Worm (Caenorhabditis elegans) whole organism, mixed stage, embryonic: ENCODE data around the gene T07E3.2.
A peak's percentile ranks its signal among the peaks of the same experiment; 100 is the strongest.

Experiments
- M03D4.4 ChIP-seq: sonication (generic microtip); optimal IDR thresholded peaks from 2 replicates; lab custom pipeline; 2017; ENCODE audit warnings: mild to moderate bottlenecking, missing genetic modification characterization, missing compliant biosample characterization
- bed-3 ChIP-seq: fragments of 200-800 bp; sonication (Bioruptor generic); optimal IDR thresholded peaks from 3 replicates; lab custom pipeline; 2018; ENCODE audit warnings: mild to moderate bottlenecking, missing genetic modification characterization, moderate library complexity, missing compliant biosample characterization
- blmp-1 ChIP-seq: fragments of 150-350 bp; optimal IDR thresholded peaks from 2 replicates; lab custom pipeline; 2014; ENCODE audit warnings: missing biosample characterization, missing genetic modification characterization
- ceh-39 ChIP-seq: fragments of 150-350 bp; optimal IDR thresholded peaks from 2 replicates; lab custom pipeline; 2014; ENCODE audit warnings: missing biosample characterization, missing genetic modification characterization
- ceh-43 ChIP-seq: fragments of 200-800 bp; sonication (Bioruptor generic); optimal IDR thresholded peaks from 2 replicates; lab custom pipeline; 2018; ENCODE audit warnings: mild to moderate bottlenecking, missing genetic modification characterization, moderate library complexity, missing compliant biosample characterization
- ceh-83 ChIP-seq: fragments of 200-800 bp; sonication (Bioruptor generic); optimal IDR thresholded peaks from 2 replicates; lab custom pipeline; 2018; ENCODE audit warnings: mild to moderate bottlenecking, missing genetic modification characterization, missing compliant biosample characterization
- ces-1 ChIP-seq: fragments of 150-350 bp; optimal IDR thresholded peaks from 2 replicates; lab custom pipeline; 2014; ENCODE audit warnings: missing biosample characterization, missing genetic modification reagents, missing genetic modification characterization
- cnd-1 ChIP-seq: fragments of 200-800 bp; sonication (Bioruptor generic); optimal IDR thresholded peaks from 2 replicates; lab custom pipeline; 2018; ENCODE audit warnings: mild to moderate bottlenecking, missing genetic modification characterization, missing compliant biosample characterization
- drap-1 ChIP-seq: fragments of 200-800 bp; sonication (Bioruptor generic); optimal IDR thresholded peaks from 3 replicates; lab custom pipeline; 2018; ENCODE audit warnings: mild to moderate bottlenecking, missing genetic modification characterization, missing compliant biosample characterization
- elt-1 ChIP-seq: sonication (generic microtip); optimal IDR thresholded peaks from 2 replicates; lab custom pipeline; 2017; ENCODE audit warnings: missing genetic modification characterization, mild to moderate bottlenecking, missing compliant biosample characterization, antibody characterized with exemption, moderate library complexity, borderline replicate concordance; ENCODE audit not compliant: insufficient read depth
- elt-3 ChIP-seq: fragments of 150-350 bp; optimal IDR thresholded peaks from 2 replicates; lab custom pipeline; 2014; ENCODE audit warnings: missing biosample characterization, missing genetic modification characterization
- flh-1 ChIP-seq: fragments of 200-800 bp; sonication (Bioruptor generic); optimal IDR thresholded peaks from 2 replicates; lab custom pipeline; 2018; ENCODE audit warnings: mild to moderate bottlenecking, missing genetic modification characterization, moderate library complexity, missing compliant biosample characterization
- ham-2 ChIP-seq: fragments of 200-800 bp; sonication (Bioruptor generic); optimal IDR thresholded peaks from 2 replicates; lab custom pipeline; 2018; ENCODE audit warnings: mild to moderate bottlenecking, missing genetic modification characterization, missing compliant biosample characterization
- hlh-1 ChIP-seq: fragments of 150-350 bp; optimal IDR thresholded peaks from 2 replicates; lab custom pipeline; 2014; ENCODE audit warnings: missing biosample characterization, missing genetic modification reagents, missing genetic modification characterization
- lin-13 ChIP-seq: fragments of 150-350 bp; optimal IDR thresholded peaks from 2 replicates; lab custom pipeline; 2014; ENCODE audit warnings: missing biosample characterization, missing genetic modification characterization
- lin-32 ChIP-seq: fragments of 200-800 bp; sonication (Bioruptor generic); optimal IDR thresholded peaks from 2 replicates; lab custom pipeline; 2018; ENCODE audit warnings: mild to moderate bottlenecking, missing genetic modification characterization, missing compliant biosample characterization
- lsy-2 ChIP-seq: fragments of 150-350 bp; optimal IDR thresholded peaks from 2 replicates; lab custom pipeline; 2014; ENCODE audit warnings: missing biosample characterization, missing genetic modification characterization
- mab-5 ChIP-seq: fragments of 150-350 bp; optimal IDR thresholded peaks from 2 replicates; lab custom pipeline; 2014; ENCODE audit warnings: missing biosample characterization, missing genetic modification characterization
- mep-1 ChIP-seq: fragments of 150-350 bp; optimal IDR thresholded peaks from 2 replicates; lab custom pipeline; 2017; ENCODE audit warnings: missing biosample characterization, missing genetic modification reagents, missing genetic modification characterization, inconsistent platforms
- mls-2 ChIP-seq: sonication (generic microtip); optimal IDR thresholded peaks from 2 replicates; lab custom pipeline; 2016; ENCODE audit warnings: mild to moderate bottlenecking, missing genetic modification characterization, moderate library complexity, missing compliant biosample characterization
- nhr-12 ChIP-seq: fragments of 150-350 bp; optimal IDR thresholded peaks from 2 replicates; lab custom pipeline; 2014; ENCODE audit warnings: missing biosample characterization, missing genetic modification characterization
- nhr-2 ChIP-seq: fragments of 150-350 bp; optimal IDR thresholded peaks from 2 replicates; lab custom pipeline; 2014; ENCODE audit warnings: missing biosample characterization, missing genetic modification characterization
- nhr-28 ChIP-seq: fragments of 150-350 bp; optimal IDR thresholded peaks from 2 replicates; lab custom pipeline; 2014; ENCODE audit warnings: missing biosample characterization, missing genetic modification characterization
- nhr-76 ChIP-seq: sonication (generic microtip); optimal IDR thresholded peaks from 2 replicates; lab custom pipeline; 2017; ENCODE audit warnings: missing biosample characterization, missing genetic modification characterization
- pha-4 ChIP-seq: fragments of 150-350 bp; optimal IDR thresholded peaks from 2 replicates; lab custom pipeline; 2018; ENCODE audit warnings: missing biosample characterization, missing genetic modification reagents, missing genetic modification characterization
- sem-2 ChIP-seq: fragments of 200-800 bp; sonication (Bioruptor generic); optimal IDR thresholded peaks from 2 replicates; lab custom pipeline; 2018; ENCODE audit warnings: mild to moderate bottlenecking, missing genetic modification characterization, missing compliant biosample characterization
- snpc-4 ChIP-seq: fragments of 150-350 bp; optimal IDR thresholded peaks from 2 replicates; lab custom pipeline; 2014; ENCODE audit warnings: missing biosample characterization, missing genetic modification characterization
- sptf-1 ChIP-seq: sonication (generic microtip); optimal IDR thresholded peaks from 2 replicates; lab custom pipeline; 2017; ENCODE audit warnings: mild to moderate bottlenecking, missing genetic modification characterization, moderate library complexity, missing compliant biosample characterization
- tbx-8 ChIP-seq: fragments of 200-800 bp; sonication (Bioruptor generic); optimal IDR thresholded peaks from 2 replicates; lab custom pipeline; 2018; ENCODE audit warnings: mild to moderate bottlenecking, missing genetic modification characterization, moderate library complexity, missing compliant biosample characterization
- unc-39 ChIP-seq: fragments of 150-350 bp; optimal IDR thresholded peaks from 2 replicates; lab custom pipeline; 2014; ENCODE audit warnings: missing biosample characterization, missing genetic modification characterization
- unc-62 ChIP-seq: fragments of 150-350 bp; optimal IDR thresholded peaks from 2 replicates; lab custom pipeline; 2014; ENCODE audit warnings: missing biosample characterization, missing genetic modification reagents, missing genetic modification characterization
- zip-8 ChIP-seq: fragments of 150-350 bp; optimal IDR thresholded peaks from 2 replicates; lab custom pipeline; 2014; ENCODE audit warnings: missing biosample characterization, missing genetic modification characterization

T07E3.2 gene

DNA sequence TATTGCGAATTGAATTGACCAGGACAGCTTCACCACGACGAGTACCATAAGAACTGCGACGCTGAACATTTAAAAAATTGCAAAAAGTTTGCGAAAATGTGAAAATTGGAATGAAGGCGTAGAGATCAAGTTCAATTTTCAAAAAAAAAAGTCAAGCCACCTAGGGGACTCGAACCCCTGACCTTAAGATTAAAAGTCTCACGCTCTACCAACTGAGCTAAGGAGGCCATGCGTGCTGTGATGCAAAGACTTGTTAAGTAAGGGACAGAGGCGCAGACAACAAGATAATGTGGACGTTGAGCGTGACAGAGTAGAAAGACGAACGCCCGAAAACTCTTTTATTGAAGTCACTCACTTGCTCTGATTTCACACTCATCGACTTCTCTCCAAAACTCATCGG is 18.9 kb upstream of the T07E3.2 start (continued):
- peak; percentile 55 for TF ChIP-seq mep-1 (tag; lab: Kevin White, UChicago)

DNA sequence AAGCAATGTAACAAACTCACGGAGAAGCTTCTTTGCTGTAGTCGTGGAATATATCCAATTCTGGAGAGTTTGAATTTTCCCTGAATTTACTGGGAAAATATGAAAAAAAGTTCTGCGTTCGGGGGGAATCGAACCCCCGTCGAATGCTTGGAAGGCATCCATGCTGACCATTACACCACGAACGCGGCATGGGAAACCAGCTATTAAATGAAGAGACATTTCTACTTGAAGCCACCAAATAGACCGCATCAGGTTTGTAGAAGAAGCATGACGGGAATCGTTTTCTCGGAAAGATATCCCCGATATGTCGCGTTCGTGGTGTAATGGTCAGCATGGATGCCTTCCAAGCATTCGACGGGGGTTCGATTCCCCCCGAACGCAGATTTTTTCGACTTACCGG is 18.0 kb upstream of the T07E3.2 start:
- TF ChIP-seq drap-1 (GFP tag; lab: Kevin White, UChicago) (no peak), snpc-4 (tag; lab: Kevin White, UChicago) (no peak), tbx-8 (no peak), lin-13 (tag; lab: Kevin White, UChicago) (no peak), pha-4 (tag; lab: Kevin White, UChicago) (no peak), bed-3 (no peak), mep-1 (tag; lab: Kevin White, UChicago) (no peak), mls-2 (tag; lab: Kevin White, UChicago) (no peak), elt-3 (tag; lab: Kevin White, UChicago) (no peak), blmp-1 (tag; lab: Kevin White, UChicago) (no peak), ceh-43 (GFP tag; lab: Kevin White, UChicago) (no peak), ces-1 (GFP tag; lab: Kevin White, UChicago) (no peak), cnd-1 (tag; lab: Kevin White, UChicago) (no peak)

DNA sequence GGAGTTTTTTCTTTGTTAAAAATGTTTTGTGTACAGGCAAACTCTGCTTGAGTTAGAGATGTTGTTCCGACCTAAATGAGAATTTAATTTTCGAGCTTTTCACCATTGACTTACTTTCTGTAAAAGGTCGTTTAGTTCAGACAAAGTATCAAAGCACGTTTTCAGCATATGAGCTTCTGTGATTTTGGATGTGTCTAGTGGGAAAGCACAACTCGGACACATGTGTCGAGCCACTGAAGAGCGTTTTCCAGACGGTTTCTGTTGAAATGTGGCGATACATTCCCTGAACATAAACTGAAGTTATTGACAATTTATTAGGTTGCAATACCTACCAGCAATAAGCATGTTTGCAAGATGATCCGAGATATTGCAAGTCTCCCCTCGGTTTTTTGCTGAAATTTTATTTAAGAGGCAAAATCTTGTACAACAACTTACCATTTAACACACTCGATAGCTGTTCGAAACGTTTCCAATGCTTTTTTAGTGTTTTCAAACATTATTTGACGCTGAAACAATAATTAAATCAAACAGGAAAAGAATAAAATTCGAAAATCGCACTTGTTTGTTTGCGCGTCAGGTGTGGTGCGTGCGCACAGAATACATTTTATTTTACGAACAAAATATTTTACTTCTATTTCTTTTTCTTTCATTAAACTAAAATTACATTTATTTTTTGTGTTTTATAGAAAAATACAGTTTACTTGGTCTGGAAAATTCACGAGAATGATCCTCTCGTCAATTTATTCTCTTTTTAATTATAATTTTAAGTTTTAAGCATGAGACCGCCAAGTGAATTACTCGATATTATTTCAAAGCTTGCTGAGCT is 17.3 kb upstream of the T07E3.2 start, which contains the start of the genes brd-1 and K04C2.2:
Gene brd-1, minus strand, starts transcription at position 506 of the 826 bp plus-strand sequence.
Gene K04C2.2, plus strand, starts transcription at position 776 of the 826 bp plus-strand sequence.
- no peak for TF ChIP-seq sptf-1
- TF ChIP-seq ces-1 (GFP tag; lab: Kevin White, UChicago): peak; percentile 48

DNA sequence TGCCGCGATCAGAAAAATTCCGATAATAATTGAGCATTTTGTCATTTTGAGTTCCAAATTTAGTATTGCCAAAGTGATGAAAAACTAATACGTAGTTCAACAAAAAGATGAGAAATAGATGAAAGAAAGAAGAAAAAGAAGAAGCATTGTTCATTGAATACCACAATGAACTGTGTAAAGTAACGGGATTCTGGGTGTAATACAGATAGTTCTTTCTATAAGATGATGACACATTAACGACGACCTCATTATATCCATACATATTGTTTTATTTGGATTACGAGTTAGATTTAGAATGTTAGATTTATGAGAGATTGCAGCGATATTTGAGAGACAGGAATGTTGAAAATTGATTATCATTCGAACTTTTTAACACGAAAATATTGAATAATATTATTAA is 14.9 kb upstream of the T07E3.2 start, which contains the start of gene K04C2.5:
Gene K04C2.5, minus strand, starts transcription at position 101 of the 400 bp plus-strand sequence.
- TF ChIP-seq cnd-1 (tag; lab: Kevin White, UChicago) (no peak), pha-4 (tag; lab: Kevin White, UChicago) (no peak), M03D4.4 (tag; lab: Kevin White, UChicago) (no peak), unc-39 (no peak), lsy-2 (no peak), ces-1 (GFP tag; lab: Kevin White, UChicago) (no peak)

DNA sequence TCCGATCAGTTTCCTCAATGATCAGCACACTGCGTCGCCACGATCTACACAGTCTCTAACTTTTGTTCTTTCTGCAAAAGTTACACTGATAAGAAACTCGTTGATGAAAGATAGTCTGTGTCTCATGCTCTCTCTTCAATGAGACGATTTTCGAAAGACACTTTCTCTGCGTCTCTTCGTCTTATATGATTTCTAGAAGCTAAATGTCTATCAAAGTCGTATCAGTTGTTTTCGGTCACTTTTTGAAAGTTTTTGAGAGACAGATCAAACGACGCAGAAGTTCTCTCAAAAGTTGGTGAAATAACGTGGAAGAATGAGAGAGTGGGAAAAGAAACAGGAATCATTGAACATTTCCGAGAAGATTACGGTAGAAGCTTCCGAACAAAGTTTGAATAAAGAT is 11.3 kb upstream of the T07E3.2 start:
- no peak for TF ChIP-seq sem-2
- TF ChIP-seq mep-1 (tag; lab: Kevin White, UChicago): peak; percentile 15
- no peak for TF ChIP-seq mab-5 (tag; lab: Kevin White, UChicago)
- TF ChIP-seq mls-2 (tag; lab: Kevin White, UChicago): no peak
- no peak for TF ChIP-seq elt-1 (tag; lab: Kevin White, UChicago)
- TF ChIP-seq ceh-43 (GFP tag; lab: Kevin White, UChicago): no peak
- TF ChIP-seq ceh-83 (GFP tag; lab: Kevin White, UChicago): no peak
- TF ChIP-seq unc-62 (GFP tag; lab: Kevin White, UChicago): peak; percentile 68
- TF ChIP-seq blmp-1 (tag; lab: Kevin White, UChicago): no peak
- TF ChIP-seq flh-1: no peak
- TF ChIP-seq M03D4.4 (tag; lab: Kevin White, UChicago): no peak
- no peak for TF ChIP-seq zip-8 (tag; lab: Kevin White, UChicago)
- no peak for TF ChIP-seq nhr-28
- TF ChIP-seq drap-1 (GFP tag; lab: Kevin White, UChicago): no peak
- no peak for TF ChIP-seq nhr-76 (tag; lab: Kevin White, UChicago)
- TF ChIP-seq bed-3: no peak
- no peak for TF ChIP-seq nhr-2 (tag; lab: Kevin White, UChicago)
- no peak for TF ChIP-seq nhr-12
- TF ChIP-seq sptf-1: no peak
- no peak for TF ChIP-seq ceh-39
- TF ChIP-seq cnd-1 (tag; lab: Kevin White, UChicago): no peak
- TF ChIP-seq tbx-8: no peak
- TF ChIP-seq lin-32 (GFP tag; lab: Kevin White, UChicago): no peak
- TF ChIP-seq hlh-1 (tag; lab: Kevin White, UChicago): peak; percentile 36
- TF ChIP-seq elt-3 (tag; lab: Kevin White, UChicago): no peak
- no peak for TF ChIP-seq ham-2 (GFP tag; lab: Kevin White, UChicago)
